Fruit fly (Drosophila melanogaster): ENCODE results near the gene bam.

Gene bam

dm6 chr3R:25247379-25247869 is 2.5 kb upstream of the bam start, which contains the start of the genes RpS27 and Nup37 (continued):
- TF ChIP-seq slp2 (GFP tag; optimal IDR thresholded peaks at IDR 0.05) (peak; percentile 99), eve (GFP tag; optimal IDR thresholded peaks at IDR 0.05) (no peak), CG10321 (GFP tag; IDR thresholded peaks at IDR 0.05) (peak; percentile 84), ssp (GFP tag; IDR thresholded peaks at IDR 0.05) (peak; percentile 90), CG13424 (tag; optimal IDR thresholded peaks at IDR 0.05) (peak; percentile 88), CG5953 (GFP tag; IDR thresholded peaks at IDR 0.05) (peak; percentile 96), HLHmδ (GFP tag; optimal IDR thresholded peaks at IDR 0.05) (peak; percentile 100), aop (GFP tag; IDR thresholded peaks at IDR 0.05) (peak; percentile 80; the same call in 1 of the 2 replicates), crc (GFP tag; optimal IDR thresholded peaks at IDR 0.05) (peak; percentile 97), tna (GFP tag; IDR thresholded peaks at IDR 0.05; ENCODE audit: partially characterized antibody) (no peak), sna (GFP tag; IDR thresholded peaks at IDR 0.05; ENCODE audit: partially characterized antibody) (no peak), CG8765 (GFP tag; IDR thresholded peaks at IDR 0.05) (peak; percentile 89), jing (GFP tag; optimal IDR thresholded peaks at IDR 0.05) (peak; percentile 94), CG3838 (GFP tag; optimal IDR thresholded peaks at IDR 0.05) (peak; percentile 98), Sry-δ (GFP tag; optimal IDR thresholded peaks at IDR 0.05) (peak; percentile 83), HLH3B (GFP tag; IDR thresholded peaks at IDR 0.05) (peak; percentile 95), CG8388 (GFP tag; optimal IDR thresholded peaks at IDR 0.05) (peak; percentile 89), chinmo (GFP tag; IDR thresholded peaks at IDR 0.05; ENCODE audit: partially characterized antibody) (no peak), CG9215 (GFP tag; IDR thresholded peaks at IDR 0.05) (peak; percentile 91), CG8944 (GFP tag; optimal IDR thresholded peaks at IDR 0.05) (peak; percentile 98), Hr51 (GFP tag; optimal IDR thresholded peaks at IDR 0.05) (peak; percentile 92 to 99), croc (GFP tag; conservative IDR thresholded peaks at IDR 0.05) (peak; percentile 88), CG17359 (tag; optimal IDR thresholded peaks at IDR 0.05) (peak; percentile 97), ase (GFP tag; IDR thresholded peaks at IDR 0.05) (peak; percentile 98), tio (GFP tag; optimal IDR thresholded peaks at IDR 0.05) (peak; percentile 96), dan (GFP tag; IDR thresholded peaks at IDR 0.05) (no peak; the same call in 1 of the 2 replicates), CG12155 (GFP tag; optimal IDR thresholded peaks at IDR 0.05) (peak; percentile 93), Chrac-16 (GFP tag; optimal IDR thresholded peaks at IDR 0.05) (peak; percentile 91), zfh1 (GFP tag; IDR thresholded peaks at IDR 0.05) (peak; percentile 98), Mad (GFP tag; optimal IDR thresholded peaks at IDR 0.05) (peak; percentile 99), CG32767 (GFP tag; IDR thresholded peaks at IDR 0.05) (peak; percentile 80), ken (GFP tag; IDR thresholded peaks at IDR 0.05) (peak; percentile 99), CG18011 (GFP tag; optimal IDR thresholded peaks at IDR 0.05) (peak; percentile 92), pum (GFP tag; optimal IDR thresholded peaks at IDR 0.05) (peak; percentile 97), Xrp1 (GFP tag; IDR thresholded peaks at IDR 0.05) (peak; percentile 62), Ptx1 (GFP tag; IDR thresholded peaks at IDR 0.05) (peak; percentile 96), esg (GFP tag; conservative IDR thresholded peaks at IDR 0.05) (peak; percentile 84), CG16813 (GFP tag; IDR thresholded peaks at IDR 0.05; ENCODE audit: partially characterized antibody) (peak; percentile 48; the same call in 2 of the 3 replicates), Dref (GFP tag; IDR thresholded peaks at IDR 0.05) (peak; percentile 59), phol (tag; optimal IDR thresholded peaks at IDR 0.05) (peak; percentile 97), CkIIα-i1 (GFP tag; IDR thresholded peaks at IDR 0.05) (peak; percentile 87; the same call in 1 of the 2 replicates), hth (optimal IDR thresholded peaks at IDR 0.05) (no peak), Meics (GFP tag; optimal IDR thresholded peaks at IDR 0.05) (peak; percentile 99), CG4328 (GFP tag; optimal IDR thresholded peaks at IDR 0.05) (peak; percentile 99), ERR (GFP tag; optimal IDR thresholded peaks at IDR 0.05) (peak; percentile 90), Kr (GFP tag; optimal IDR thresholded peaks at IDR 0.05) (peak; percentile 97), Hmr (GFP tag; optimal IDR thresholded peaks at IDR 0.05) (peak; percentile 99), nom (GFP tag; optimal IDR thresholded peaks at IDR 0.05) (peak; percentile 95), CrebB (tag; optimal IDR thresholded peaks at IDR 0.05) (peak; percentile 99), bab2 (GFP tag; optimal IDR thresholded peaks at IDR 0.05) (peak; percentile 97), Atf6 (GFP tag; IDR thresholded peaks at IDR 0.05) (peak; percentile 93)
